Fruit fly (Drosophila melanogaster): ENCODE measurements around the gene Gr23a.

dm6 chr2L:2619887-2620286 is 49.7 kb upstream of the Gr23a start, which contains the start of gene CG43403:
- TF ChIP-seq usp (GFP tag; optimal IDR thresholded peaks at IDR 0.05) (no peak), psq (optimal IDR thresholded peaks at IDR 0.05) (no peak), EcR (GFP tag; optimal IDR thresholded peaks at IDR 0.05) (no peak), CG8478 (optimal IDR thresholded peaks at IDR 0.05) (no peak)

Data from whole organism.